Worm (Caenorhabditis elegans) whole organism, L3 larva: ENCODE data around the gene C16C8.26.

ENCODE experiments used
- egl-27 ChIP-seq: sonication (generic microtip); optimal IDR thresholded peaks from 4 replicates; lab custom pipeline; 2017; ENCODE audit warnings: missing biosample characterization, missing genetic modification reagents, missing genetic modification characterization
- nhr-77 ChIP-seq: fragments of 150-350 bp; optimal IDR thresholded peaks from 2 replicates; lab custom pipeline; 2014; ENCODE audit warnings: missing biosample characterization, missing genetic modification characterization
- pha-4 ChIP-seq: fragments of 150-350 bp; optimal IDR thresholded peaks from 2 replicates; lab custom pipeline; 2014; ENCODE audit warnings: missing biosample characterization, missing genetic modification reagents, missing genetic modification characterization
- pqm-1 ChIP-seq: fragments of 150-350 bp; optimal IDR thresholded peaks from 2 replicates; lab custom pipeline; 2017; ENCODE audit warnings: missing biosample characterization, missing genetic modification characterization, inconsistent platforms
- snpc-4 ChIP-seq: fragments of 150-350 bp; optimal IDR thresholded peaks from 2 replicates; lab custom pipeline; 2014; ENCODE audit warnings: missing biosample characterization, missing genetic modification characterization

ce11 chrII:3472817-3473216, 14.7 kb upstream of the C16C8.26 start, which contains the start of gene Y49F6B.6:
- TF ChIP-seq pha-4: no peak
- TF ChIP-seq egl-27 (tag; lab: Kevin White, UChicago): no peak
- no peak for TF ChIP-seq nhr-77
- no peak for TF ChIP-seq pqm-1 (tag; lab: Kevin White, UChicago)
- no peak for TF ChIP-seq snpc-4
